Worm (Caenorhabditis elegans): ENCODE measurements around the gene ceh-24.

The ceh-24 gene

ce11 chrV:13780902-13781301 is 32.1 kb upstream of the ceh-24 start:
- TF ChIP-seq ama-1 (optimal IDR thresholded peaks at IDR 0.05) (no peak), hmg-4 (GFP tag; optimal IDR thresholded peaks at IDR 0.05) (no peak), ceh-13 (GFP tag; optimal IDR thresholded peaks at IDR 0.05) (no peak), scrt-1 (GFP tag; IDR thresholded peaks at IDR 0.05) (no peak), B0310.2 (tag; optimal IDR thresholded peaks at IDR 0.05) (no peak), pes-1 (GFP tag; IDR thresholded peaks at IDR 0.05) (no peak), tbx-11 (GFP tag; IDR thresholded peaks at IDR 0.05) (no peak), sea-1 (GFP tag; conservative IDR thresholded peaks at IDR 0.05) (no peak), F13C5.2 (tag; optimal IDR thresholded peaks at IDR 0.05) (no peak), hmbx-1 (tag; optimal IDR thresholded peaks at IDR 0.05) (no peak), ceh-36 (tag; optimal IDR thresholded peaks at IDR 0.05) (no peak), tbx-37 (GFP tag; conservative IDR thresholded peaks at IDR 0.05) (no peak), aly-1 (tag; optimal IDR thresholded peaks at IDR 0.05) (no peak), flt-1 (GFP tag; IDR thresholded peaks at IDR 0.05) (no peak)

ce11 chrV:13782190-13782589 is 30.8 kb upstream of the ceh-24 start, which contains the start of gene decr-1.1:
Gene decr-1.1 (plus strand): TSS chrV:13782399.
- no peak for TF ChIP-seq tra-4 (tag; optimal IDR thresholded peaks at IDR 0.05)
- TF ChIP-seq pes-1 (GFP tag; IDR thresholded peaks at IDR 0.05) = no peak

ce11 chrV:13785767-13786166 is 27.3 kb upstream of the ceh-24 start:
- TF ChIP-seq flt-1 (GFP tag; IDR thresholded peaks at IDR 0.05) (no peak), ama-1 (optimal IDR thresholded peaks at IDR 0.05) (no peak), ets-7 (tag; optimal IDR thresholded peaks at IDR 0.05) (no peak), tra-4 (tag; optimal IDR thresholded peaks at IDR 0.05) (no peak), tbx-37 (GFP tag; conservative IDR thresholded peaks at IDR 0.05) (no peak), B0310.2 (tag; optimal IDR thresholded peaks at IDR 0.05) (no peak), F13C5.2 (tag; optimal IDR thresholded peaks at IDR 0.05) (no peak)

ce11 chrV:13787225-13787898 is 25.7 kb upstream of the ceh-24 start, which contains the start of the genes F53C11.4 and F53C11.5:
Gene F53C11.4 (minus strand): TSS chrV:13787352.
Gene F53C11.5 (plus strand): TSS chrV:13787549.
- TF ChIP-seq F13C5.2 (tag; optimal IDR thresholded peaks at IDR 0.05) = no peak

- no peak for TF ChIP-seq aly-1 (tag; optimal IDR thresholded peaks at IDR 0.05)
Measured at ce11 chrV:13787948-13788681, 24.9 kb upstream of the ceh-24 start.

ce11 chrV:13789362-13789761 is 23.7 kb upstream of the ceh-24 start:
- TF ChIP-seq tbx-11 (GFP tag; IDR thresholded peaks at IDR 0.05) (no peak), tra-4 (tag; optimal IDR thresholded peaks at IDR 0.05) (peak; percentile 9), ets-7 (tag; optimal IDR thresholded peaks at IDR 0.05) (peak; percentile 27), flt-1 (GFP tag; IDR thresholded peaks at IDR 0.05) (no peak), hmbx-1 (tag; optimal IDR thresholded peaks at IDR 0.05) (no peak), hmg-4 (GFP tag; optimal IDR thresholded peaks at IDR 0.05) (peak; percentile 79), tbx-37 (GFP tag; conservative IDR thresholded peaks at IDR 0.05) (peak; percentile 2; the same call in 1 of the 2 replicates), sea-1 (GFP tag; conservative IDR thresholded peaks at IDR 0.05) (no peak; the same call in 1 of the 2 replicates), F13C5.2 (tag; optimal IDR thresholded peaks at IDR 0.05) (no peak), ama-1 (optimal IDR thresholded peaks at IDR 0.05) (no peak)

ce11 chrV:13790117-13790516 is 22.9 kb upstream of the ceh-24 start:
- TF ChIP-seq hmbx-1 (tag; optimal IDR thresholded peaks at IDR 0.05) (no peak), hmg-4 (GFP tag; optimal IDR thresholded peaks at IDR 0.05) (no peak), F13C5.2 (tag; optimal IDR thresholded peaks at IDR 0.05) (no peak)

ce11 chrV:13790557-13790956 is 22.5 kb upstream of the ceh-24 start:
- no peak for TF ChIP-seq hmbx-1 (tag; optimal IDR thresholded peaks at IDR 0.05)
- TF ChIP-seq flt-1 (GFP tag; IDR thresholded peaks at IDR 0.05) = no peak
- TF ChIP-seq scrt-1 (GFP tag; IDR thresholded peaks at IDR 0.05) = no peak
- TF ChIP-seq F13C5.2 (tag; optimal IDR thresholded peaks at IDR 0.05) = no peak
- TF ChIP-seq sea-1 (GFP tag; conservative IDR thresholded peaks at IDR 0.05) = no peak
- TF ChIP-seq hnd-1 (tag; optimal IDR thresholded peaks at IDR 0.05) = no peak
- no peak for TF ChIP-seq B0310.2 (tag; optimal IDR thresholded peaks at IDR 0.05)
- TF ChIP-seq tbx-37 (GFP tag; conservative IDR thresholded peaks at IDR 0.05) = no peak

- TF ChIP-seq ets-7 (tag; optimal IDR thresholded peaks at IDR 0.05) = no peak
- no peak for TF ChIP-seq F13C5.2 (tag; optimal IDR thresholded peaks at IDR 0.05)
- no peak for TF ChIP-seq tbx-11 (GFP tag; IDR thresholded peaks at IDR 0.05)
Measured at ce11 chrV:13794046-13794445, 19.0 kb upstream of the ceh-24 start.
